Worm (Caenorhabditis elegans): ENCODE results near the gene R57.2.
"Not testable (repeated sequence)": the region's sequence is repeated elsewhere in the genome, so short reads cannot be mapped to it uniquely, and the experiment has no call there.

Gene R57.2

ce11 chrX:312908-313307 lies 15.9 kb downstream of the R57.2 start, which contains the start of gene M02E1.4:
Gene M02E1.4 (plus strand): TSS chrX:313274.
- TF ChIP-seq elt-1 (tag; optimal IDR thresholded peaks at IDR 0.05; ENCODE audit: borderline replicate concordance, insufficient read depth) (no peak), blmp-1 (tag; optimal IDR thresholded peaks at IDR 0.05) (no peak), lin-13 (tag; optimal IDR thresholded peaks at IDR 0.05) (no peak), ceh-83 (GFP tag; optimal IDR thresholded peaks at IDR 0.05) (no peak), bed-3 (GFP tag; optimal IDR thresholded peaks at IDR 0.05) (no peak), nhr-12 (tag; optimal IDR thresholded peaks at IDR 0.05) (no peak), mep-1 (tag; optimal IDR thresholded peaks at IDR 0.05) (no peak), zip-8 (tag; optimal IDR thresholded peaks at IDR 0.05) (no peak), pha-4 (tag; optimal IDR thresholded peaks at IDR 0.05) (no peak)

ce11 chrX:322223-322622 lies 25.2 kb downstream of the R57.2 start, which contains the start of gene M02E1.3:
Gene M02E1.3 (plus strand): TSS chrX:322523.
- TF ChIP-seq elt-1 (tag; optimal IDR thresholded peaks at IDR 0.05; ENCODE audit: borderline replicate concordance, insufficient read depth); nhr-237 (tag; optimal IDR thresholded peaks at IDR 0.05); pha-4 (tag; optimal IDR thresholded peaks at IDR 0.05): not testable (repeated sequence)

ce11 chrX:324021-324420 lies 27.0 kb downstream of the R57.2 start:
- no peak for TF ChIP-seq elt-3 (tag; optimal IDR thresholded peaks at IDR 0.05)
- TF ChIP-seq ham-2 (GFP tag; optimal IDR thresholded peaks at IDR 0.05), result no peak
- no peak for TF ChIP-seq unc-62 (GFP tag; optimal IDR thresholded peaks at IDR 0.05)
- peak; percentile 26 for TF ChIP-seq ces-1 (GFP tag; optimal IDR thresholded peaks at IDR 0.05)
- TF ChIP-seq ceh-39 (tag; optimal IDR thresholded peaks at IDR 0.05), result no peak
- no peak for TF ChIP-seq tbx-8 (GFP tag; optimal IDR thresholded peaks at IDR 0.05)
- TF ChIP-seq pha-4 (tag; optimal IDR thresholded peaks at IDR 0.05), result no peak
- TF ChIP-seq hlh-1 (tag; optimal IDR thresholded peaks at IDR 0.05), result no peak
- TF ChIP-seq drap-1 (GFP tag; optimal IDR thresholded peaks at IDR 0.05), result no peak
- TF ChIP-seq unc-120 (tag; optimal IDR thresholded peaks at IDR 0.05; ENCODE audit: poor library complexity, severe bottlenecking), result peak; percentile 36

ce11 chrX:325597-326161 lies 28.6 kb downstream of the R57.2 start, which contains the start of gene M02E1.1:
Gene M02E1.1 (plus strand): TSS chrX:326111.
- TF ChIP-seq pha-4 (tag; optimal IDR thresholded peaks at IDR 0.05), result no peak
- TF ChIP-seq elt-3 (tag; optimal IDR thresholded peaks at IDR 0.05), result no peak
- TF ChIP-seq tbx-8 (GFP tag; optimal IDR thresholded peaks at IDR 0.05), result no peak
- TF ChIP-seq unc-120 (tag; optimal IDR thresholded peaks at IDR 0.05; ENCODE audit: poor library complexity, severe bottlenecking), result peak; percentile 16
- TF ChIP-seq nhr-237 (tag; optimal IDR thresholded peaks at IDR 0.05), result peak; percentile 31
- no peak for TF ChIP-seq elt-1 (tag; optimal IDR thresholded peaks at IDR 0.05; ENCODE audit: borderline replicate concordance, insufficient read depth)
- TF ChIP-seq lsy-2 (tag; optimal IDR thresholded peaks at IDR 0.05), result no peak
- TF ChIP-seq zip-8 (tag; optimal IDR thresholded peaks at IDR 0.05), result no peak
- TF ChIP-seq snpc-4 (tag; optimal IDR thresholded peaks at IDR 0.05), result no peak
- no peak for TF ChIP-seq drap-1 (GFP tag; optimal IDR thresholded peaks at IDR 0.05)
- TF ChIP-seq lin-32 (GFP tag; optimal IDR thresholded peaks at IDR 0.05), result no peak
- no peak for TF ChIP-seq unc-62 (GFP tag; optimal IDR thresholded peaks at IDR 0.05)
- peak; percentile 36 for TF ChIP-seq ceh-83 (GFP tag; optimal IDR thresholded peaks at IDR 0.05)
- no peak for TF ChIP-seq lin-13 (tag; optimal IDR thresholded peaks at IDR 0.05)
- TF ChIP-seq mls-2 (tag; optimal IDR thresholded peaks at IDR 0.05), result no peak
- TF ChIP-seq sptf-1 (tag; optimal IDR thresholded peaks at IDR 0.05), result peak; percentile 33
- peak; percentile 69 for TF ChIP-seq mep-1 (tag; optimal IDR thresholded peaks at IDR 0.05)
- no peak for TF ChIP-seq blmp-1 (tag; optimal IDR thresholded peaks at IDR 0.05)
- no peak for TF ChIP-seq nhr-28 (tag; optimal IDR thresholded peaks at IDR 0.05)
- peak; percentile 21 for TF ChIP-seq ceh-39 (tag; optimal IDR thresholded peaks at IDR 0.05)

- TF ChIP-seq nhr-237 (tag; optimal IDR thresholded peaks at IDR 0.05), result no peak
- TF ChIP-seq hlh-1 (tag; optimal IDR thresholded peaks at IDR 0.05), result no peak
- TF ChIP-seq zip-8 (tag; optimal IDR thresholded peaks at IDR 0.05), result no peak
- TF ChIP-seq lin-13 (tag; optimal IDR thresholded peaks at IDR 0.05), result no peak
- no peak for TF ChIP-seq nhr-76 (tag; optimal IDR thresholded peaks at IDR 0.05)
- no peak for TF ChIP-seq pha-4 (tag; optimal IDR thresholded peaks at IDR 0.05)
- no peak for TF ChIP-seq ceh-39 (tag; optimal IDR thresholded peaks at IDR 0.05)
- TF ChIP-seq flh-1 (GFP tag; optimal IDR thresholded peaks at IDR 0.05), result no peak
- no peak for TF ChIP-seq lin-32 (GFP tag; optimal IDR thresholded peaks at IDR 0.05)
- no peak for TF ChIP-seq mls-2 (tag; optimal IDR thresholded peaks at IDR 0.05)
- no peak for TF ChIP-seq unc-39 (tag; optimal IDR thresholded peaks at IDR 0.05)
- TF ChIP-seq mab-5 (tag; optimal IDR thresholded peaks at IDR 0.05), result no peak
These were observed 31.7 kb downstream of the R57.2 start for ce11 chrX:328736-329135.

Data from whole organism, mixed stage, embryonic.